Worm (Caenorhabditis elegans): ENCODE results near the gene Y50D4C.6.

DNA sequence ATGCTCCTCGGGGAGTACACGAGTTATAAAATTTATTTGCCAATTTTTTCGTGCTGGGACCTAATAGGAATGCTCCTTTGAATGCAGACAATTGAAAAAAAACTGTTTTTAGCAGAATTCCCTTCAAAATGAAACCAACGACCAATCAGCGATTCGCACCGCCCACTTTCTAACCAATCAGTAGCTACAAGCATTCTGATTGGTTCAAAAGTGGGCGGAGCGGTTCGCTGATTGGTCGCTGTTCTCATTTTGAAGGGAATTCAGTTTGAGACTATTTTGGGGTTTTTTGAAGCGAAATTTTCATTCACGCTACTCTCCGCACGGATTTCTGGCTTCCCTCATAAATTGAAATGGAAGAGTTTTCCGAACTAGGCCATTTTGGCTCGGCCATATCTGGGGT lies 33.5 kb upstream of the Y50D4C.6 start:
- no peak for TF ChIP-seq nhr-77 (tag; optimal IDR thresholded peaks at IDR 0.05)
- no peak for TF ChIP-seq aly-2 (tag; optimal IDR thresholded peaks at IDR 0.05)
- TF ChIP-seq nhr-11 (tag; optimal IDR thresholded peaks at IDR 0.05), result no peak
- no peak for TF ChIP-seq lin-39 (tag; optimal IDR thresholded peaks at IDR 0.05)
